Worm (Caenorhabditis elegans) whole organism, young adult: Measurements from ENCODE around the gene F19F10.14.

Experiments used
- B0261.1 ChIP-seq: sonication (generic microtip); optimal IDR thresholded peaks from 2 replicates; lab custom pipeline; 2016; ENCODE audit warnings: mild to moderate bottlenecking, missing genetic modification characterization, moderate library complexity, missing compliant biosample characterization
- attf-6 ChIP-seq: fragments of 200-800 bp; sonication (Bioruptor generic); IDR thresholded peaks from 2 replicates; pipeline ENCODE4 v1.3.6; 2022; ENCODE audit warnings: missing genetic modification reagents, missing genetic modification characterization, missing compliant biosample characterization
- efl-1 ChIP-seq: fragments of 150-350 bp; optimal IDR thresholded peaks from 2 replicates; lab custom pipeline; 2014; ENCODE audit warnings: missing biosample characterization, missing genetic modification reagents, missing genetic modification characterization
- lin-40 ChIP-seq: sonication (generic microtip); optimal IDR thresholded peaks from 2 replicates; lab custom pipeline; 2016; ENCODE audit warnings: missing genetic modification characterization, mild to moderate bottlenecking, missing compliant biosample characterization, missing genotype, missing genetic modification reagents
- nhr-80 ChIP-seq: sonication (generic microtip); optimal IDR thresholded peaks from 2 replicates; lab custom pipeline; 2016; ENCODE audit warnings: missing genetic modification characterization, missing compliant biosample characterization
- unc-62 ChIP-seq: fragments of 150-350 bp; optimal IDR thresholded peaks from 2 replicates; lab custom pipeline; 2014; ENCODE audit warnings: missing biosample characterization, missing genetic modification reagents, missing genetic modification characterization
- ztf-26 ChIP-seq: sonication (generic microtip); optimal IDR thresholded peaks from 2 replicates; lab custom pipeline; 2017; ENCODE audit warnings: missing genetic modification characterization, missing compliant biosample characterization

- TF ChIP-seq ztf-26 (no peak), unc-62 (GFP tag; lab: Kevin White, UChicago) (no peak), B0261.1 (tag; lab: Kevin White, UChicago) (no peak), attf-6 (GFP tag; lab: Robert Waterston, UW) (no peak), nhr-80 (no peak), efl-1 (GFP tag; lab: Kevin White, UChicago) (no peak), lin-40 (tag; lab: Kevin White, UChicago) (no peak)
Observed at ce11 chrV:7522279-7522678, 48.6 kb downstream of the F19F10.14 start, which contains the start of gene C54F6.15.
